Fruit fly (Drosophila melanogaster): ENCODE data around the gene CG9222.

DNA sequence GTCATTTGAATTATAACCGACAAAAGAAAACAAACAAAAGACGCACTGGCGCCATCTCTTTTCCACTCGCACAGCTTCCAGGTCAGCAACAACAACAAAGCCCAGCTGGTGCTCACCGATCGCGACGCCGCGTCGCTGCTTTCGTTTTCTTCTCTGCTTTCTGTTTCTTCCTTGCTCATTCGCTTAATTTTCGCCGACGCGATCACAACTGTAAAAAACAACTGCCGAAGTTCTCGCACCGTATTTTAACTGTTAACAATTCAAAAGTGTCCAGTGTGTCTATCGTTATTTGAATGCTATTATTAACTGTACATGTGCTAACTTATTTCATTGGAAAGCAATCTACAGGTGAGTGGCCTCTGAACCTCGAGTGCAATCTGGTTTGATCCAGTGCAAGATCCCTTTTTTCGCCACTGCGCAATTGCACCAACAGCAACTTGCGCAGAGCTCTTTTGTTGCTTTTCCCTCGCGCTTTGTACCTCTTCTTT lies 30.6 kb upstream of the CG9222 start, which contains the start of gene stai:
- no peak for TF ChIP-seq Hr96 (GFP tag; optimal IDR thresholded peaks at IDR 0.05)
- TF ChIP-seq CG14711 (tag; optimal IDR thresholded peaks at IDR 0.05): no peak
- no peak for TF ChIP-seq Clk (GFP tag; optimal IDR thresholded peaks at IDR 0.05)
- TF ChIP-seq cnc (optimal IDR thresholded peaks at IDR 0.05): no peak
- peak; percentile 51 for TF ChIP-seq ovo (GFP tag; optimal IDR thresholded peaks at IDR 0.05)
- TF ChIP-seq kay (GFP tag; ENCODE audit: borderline replicate concordance): no peak
- TF ChIP-seq CG7101 (tag; optimal IDR thresholded peaks at IDR 0.05): no peak
- TF ChIP-seq CG1620 (GFP tag; optimal IDR thresholded peaks at IDR 0.05): no peak
- no peak for TF ChIP-seq CG33017 (tag; optimal IDR thresholded peaks at IDR 0.05)
- TF ChIP-seq CG5204 (GFP tag; optimal IDR thresholded peaks at IDR 0.05): no peak
- peak; percentile 84 for TF ChIP-seq tj (GFP tag; optimal IDR thresholded peaks at IDR 0.05)

Measured in whole organism, adult.